Fruit fly (Drosophila melanogaster) S2 (cell line): Measurements from ENCODE around the gene CG13659.

Experiments used
- CG8478 ChIP-seq: fragments of >200 bp; optimal IDR thresholded peaks from 2 replicates; lab custom pipeline; 2018
- CTCF ChIP-seq, 2 experiments: fragments of >200 bp; optimal IDR thresholded peaks; 2 replicates each; lab custom pipeline; 2018

CG13659 gene

DNA sequence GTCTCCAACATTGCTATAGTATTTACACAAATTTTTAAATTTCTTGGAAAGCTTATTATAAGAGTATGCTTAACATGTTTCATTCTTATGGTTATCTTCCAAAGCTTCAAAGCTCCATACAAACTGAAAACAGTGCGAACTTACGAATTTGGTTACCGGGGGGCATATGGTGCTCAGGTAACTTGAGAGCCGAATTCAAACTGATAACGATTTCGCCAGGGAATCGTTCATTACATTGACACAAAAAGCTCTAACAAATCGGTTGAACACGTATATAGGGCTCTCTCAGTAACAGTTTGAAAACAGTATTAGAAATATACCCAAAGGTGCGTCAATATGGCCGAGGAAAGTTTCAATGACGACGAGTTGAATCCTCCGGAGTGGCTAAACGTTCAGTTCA, at the start of gene CG13659:
CG13659 (plus strand) TSS at position 317 of the 400 bp plus-strand sequence.
- TF ChIP-seq CTCF (optimal IDR thresholded peaks at IDR 0.05; lab: Kevin White, UChicago), result no peak
- TF ChIP-seq CG8478 (lab: Kevin White, UChicago), result no peak

DNA sequence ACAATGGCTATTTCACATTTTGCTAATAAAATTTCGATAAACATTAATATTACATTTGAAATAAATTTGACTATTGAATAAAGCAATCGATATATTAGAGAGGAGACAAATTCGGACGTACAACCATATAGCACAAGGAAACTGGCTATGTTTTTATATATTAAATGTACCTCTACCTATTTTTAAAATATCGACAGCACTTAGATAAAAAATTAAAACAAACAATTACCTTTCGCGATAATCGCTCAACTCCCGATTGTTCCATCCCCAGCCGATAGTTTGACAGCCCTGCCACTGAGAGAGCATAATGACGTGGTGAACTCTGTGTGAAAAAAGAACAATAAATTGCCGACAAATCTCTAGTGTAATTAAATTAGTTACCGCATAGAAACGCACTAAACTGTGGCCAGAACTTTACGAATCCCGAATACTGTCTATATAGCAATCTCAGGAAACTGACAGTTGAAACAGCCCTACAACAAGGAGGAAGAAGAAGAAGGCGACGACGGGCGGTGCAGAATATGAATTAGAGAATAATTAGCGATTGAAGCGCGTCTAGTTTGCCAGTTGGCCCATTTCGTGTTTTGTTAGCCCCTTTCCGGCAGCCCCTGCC, 42.0 kb upstream of the CG13659 start, which contains the start of gene CG11857:
CG11857 (plus strand) TSS at position 271 of the 613 bp plus-strand sequence.
- peak; percentile 7 to 17 for TF ChIP-seq CTCF (optimal IDR thresholded peaks at IDR 0.05; lab: Kevin White, UChicago)
- TF ChIP-seq CG8478 (lab: Kevin White, UChicago), result no peak

DNA sequence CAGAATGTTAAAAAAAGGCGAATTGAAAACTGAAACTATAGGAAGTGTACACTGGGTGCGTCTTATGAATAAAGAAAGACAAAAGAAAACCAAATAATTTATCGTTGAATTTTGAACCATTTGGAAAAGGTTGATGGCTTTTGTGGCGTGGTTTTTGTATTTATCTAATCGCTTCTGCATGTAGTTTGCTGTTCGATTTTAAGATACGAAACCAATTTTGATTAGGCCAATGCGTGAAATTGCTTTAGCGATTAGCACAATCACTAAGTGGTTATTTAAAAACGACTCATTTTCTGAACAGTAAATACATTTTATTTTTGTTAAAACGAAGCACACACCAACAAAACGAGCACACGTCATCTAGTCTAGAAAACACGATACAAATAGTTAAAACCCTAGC, 40.0 kb upstream of the CG13659 start:
- TF ChIP-seq CTCF (optimal IDR thresholded peaks at IDR 0.05; lab: Kevin White, UChicago) (no peak), CG8478 (lab: Kevin White, UChicago) (no peak)

DNA sequence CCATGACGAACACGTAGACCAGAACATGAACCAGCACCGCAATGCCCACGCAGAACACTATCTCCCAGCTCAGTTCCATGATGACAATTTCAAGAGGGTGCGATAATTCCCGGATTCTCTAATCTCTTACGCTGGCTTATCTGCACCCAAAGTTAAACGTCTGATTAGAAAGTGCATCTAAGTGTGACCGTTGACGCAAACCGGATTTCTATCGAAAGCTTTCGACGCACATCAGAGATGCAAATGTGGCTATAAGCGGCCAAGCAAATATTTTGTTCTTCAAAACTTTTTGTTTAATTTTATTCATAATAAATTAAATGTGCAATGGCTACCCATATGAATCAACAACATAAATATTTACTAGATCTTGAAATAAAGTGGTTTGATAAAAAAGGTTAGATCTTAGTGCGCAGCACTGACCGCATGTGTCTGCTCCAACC, 38.3 kb upstream of the CG13659 start, which contains the start of the genes Kdsr and CG11858:
Kdsr (minus strand) TSS at position 177 of the 440 bp plus-strand sequence.
CG11858 (plus strand) TSS at position 420 of the 440 bp plus-strand sequence.
- TF ChIP-seq CTCF (optimal IDR thresholded peaks at IDR 0.05; lab: Kevin White, UChicago), result no peak
- no peak for TF ChIP-seq CG8478 (lab: Kevin White, UChicago)

DNA sequence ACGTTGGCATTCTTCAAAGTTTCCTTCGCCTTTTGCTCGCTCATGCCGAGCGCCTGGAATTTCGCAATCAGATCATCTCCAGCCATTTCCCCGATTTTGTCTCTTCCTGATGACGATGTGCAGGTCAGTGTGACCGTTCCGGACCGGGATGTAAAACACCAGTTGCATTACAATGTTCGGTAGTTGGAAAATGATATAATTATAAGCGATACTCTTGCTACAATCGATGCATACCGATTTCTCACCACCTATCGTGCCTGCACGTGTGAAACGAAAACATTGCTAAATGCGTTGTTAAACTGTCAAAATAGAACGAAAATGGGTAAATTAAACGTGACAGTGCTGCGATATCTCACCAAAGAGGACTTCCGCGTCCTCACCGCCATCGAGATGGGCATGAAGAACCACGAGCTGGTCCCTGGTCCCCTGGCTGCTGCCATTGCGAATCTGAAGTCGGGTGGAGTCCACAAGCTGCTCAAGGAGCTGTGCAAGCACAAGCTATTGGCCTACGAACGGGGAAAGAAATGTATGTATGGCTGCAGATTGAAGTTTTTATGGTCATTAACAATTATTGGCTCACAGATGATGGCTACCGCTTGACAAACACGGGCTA, 35.0 kb upstream of the CG13659 start, which contains the start of the genes GlnRS and RIOK2:
GlnRS (minus strand) TSS at position 133 of the 613 bp plus-strand sequence.
RIOK2 (plus strand) TSS at position 256 of the 613 bp plus-strand sequence.
- no peak for TF ChIP-seq CG8478 (lab: Kevin White, UChicago)
- peak; percentile 0 to 51 for TF ChIP-seq CTCF (optimal IDR thresholded peaks at IDR 0.05; lab: Kevin White, UChicago)

DNA sequence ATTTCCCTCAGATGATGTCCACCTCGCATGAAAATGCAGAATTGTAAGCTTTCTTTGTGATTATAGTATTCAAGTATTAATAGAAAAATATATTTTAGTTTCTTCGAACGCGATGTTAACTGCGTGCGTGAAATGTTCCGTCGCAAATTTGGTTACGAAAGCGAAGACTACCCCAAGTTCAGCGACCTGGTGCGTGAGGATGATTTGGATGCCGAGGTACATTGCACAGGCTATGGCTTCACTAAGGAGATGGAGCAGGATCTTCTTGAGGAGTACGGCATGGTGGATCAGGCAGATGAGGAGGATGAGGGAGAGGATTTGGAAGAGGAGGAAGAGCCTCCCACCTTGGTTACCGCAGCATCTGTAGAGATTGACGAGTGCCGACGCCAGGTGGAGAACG, 33.9 kb upstream of the CG13659 start:
- no peak for TF ChIP-seq CG8478 (lab: Kevin White, UChicago)
- no peak for TF ChIP-seq CTCF (optimal IDR thresholded peaks at IDR 0.05; lab: Kevin White, UChicago)

DNA sequence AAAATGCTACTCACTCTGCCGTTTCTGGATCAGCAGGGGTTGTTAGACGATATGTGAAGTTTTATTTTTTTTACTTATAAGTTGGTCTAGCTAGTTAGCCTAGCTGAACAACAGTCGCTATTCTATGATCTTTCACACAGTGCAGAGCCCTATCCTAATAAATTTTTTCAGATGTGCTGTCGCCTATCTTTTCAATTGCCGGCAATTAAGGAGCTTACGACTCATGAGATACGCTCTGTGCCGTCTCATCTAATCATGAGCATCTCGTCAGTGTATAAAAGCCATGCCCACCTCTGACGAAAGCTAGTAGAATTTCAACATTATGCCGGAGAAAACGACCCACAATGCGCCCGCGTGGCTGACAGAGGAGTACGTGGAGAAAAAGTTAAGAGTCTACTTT, 30.8 kb upstream of the CG13659 start, which contains the start of the genes CG11889 and CG11891:
CG11889 (plus strand) TSS at position 301 of the 400 bp plus-strand sequence.
CG11891 (plus strand) TSS at position 301 of the 400 bp plus-strand sequence.
- no peak for TF ChIP-seq CTCF (optimal IDR thresholded peaks at IDR 0.05; lab: Kevin White, UChicago)
- no peak for TF ChIP-seq CG8478 (lab: Kevin White, UChicago)

DNA sequence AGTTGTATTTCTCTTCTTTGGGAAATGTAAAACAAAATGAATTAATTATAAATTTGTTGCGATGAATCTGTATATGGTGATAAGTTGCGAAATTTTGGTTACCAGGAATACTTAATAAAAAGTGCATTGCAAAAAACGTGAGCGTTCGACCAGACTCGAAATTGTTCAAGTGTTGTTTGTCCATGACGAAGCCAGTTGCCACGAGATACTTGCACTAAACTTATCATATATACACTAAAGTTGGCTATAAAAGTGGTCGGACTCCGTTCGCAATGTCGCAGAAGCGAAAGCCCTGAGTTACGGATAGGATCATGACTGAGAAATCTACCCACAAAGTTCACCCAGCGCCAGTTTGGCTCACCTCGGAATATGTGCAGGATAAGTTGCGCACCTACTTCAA, 27.2 kb upstream of the CG13659 start, which contains the start of gene CG11878:
CG11878 (plus strand) TSS at position 301 of the 400 bp plus-strand sequence.
- no peak for TF ChIP-seq CTCF (optimal IDR thresholded peaks at IDR 0.05; lab: Kevin White, UChicago)
- TF ChIP-seq CG8478 (lab: Kevin White, UChicago), result no peak

DNA sequence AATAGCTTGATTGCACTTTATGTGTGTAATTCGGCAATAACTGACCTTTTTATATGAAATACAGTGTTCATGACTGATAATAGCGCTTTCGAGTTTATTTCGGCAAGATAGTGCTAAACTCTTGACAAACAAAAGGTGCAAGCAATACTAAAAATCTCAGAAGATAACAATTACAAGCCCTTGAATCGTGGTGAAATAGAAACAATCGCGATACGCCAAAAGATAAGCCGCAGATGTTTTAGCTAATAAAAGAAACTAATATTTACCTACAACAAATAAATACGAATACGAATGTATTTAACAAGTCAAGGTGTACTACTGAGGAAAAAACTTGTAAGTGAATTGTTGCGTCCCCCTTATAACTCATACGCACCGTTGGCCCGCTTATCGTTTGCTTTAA, 25.4 kb upstream of the CG13659 start:
- no peak for TF ChIP-seq CG8478 (lab: Kevin White, UChicago)

DNA sequence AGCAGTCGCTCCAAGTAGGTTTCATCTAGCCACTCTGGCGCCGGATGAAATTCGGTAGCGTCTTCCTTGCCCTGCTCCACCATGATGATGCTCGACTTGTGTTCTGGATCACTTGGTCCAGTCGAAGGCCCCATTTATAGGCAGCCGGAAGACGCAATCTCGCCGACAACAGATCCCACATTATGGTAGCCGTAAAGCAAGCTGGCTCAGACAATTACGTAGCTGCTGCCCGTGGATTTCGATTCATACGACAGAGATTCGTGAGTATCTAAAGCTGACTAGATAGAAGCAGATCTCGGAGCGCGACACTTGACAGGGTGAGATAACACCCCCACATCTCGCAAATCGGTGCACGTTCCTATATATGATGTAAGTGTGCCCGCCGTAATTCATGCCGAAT, 23.6 kb upstream of the CG13659 start, which contains the start of gene CG10513:
CG10513 (minus strand) TSS at position 101 of the 400 bp plus-strand sequence.
- TF ChIP-seq CG8478 (lab: Kevin White, UChicago), result no peak
- TF ChIP-seq CTCF (optimal IDR thresholded peaks at IDR 0.05; lab: Kevin White, UChicago), result no peak

DNA sequence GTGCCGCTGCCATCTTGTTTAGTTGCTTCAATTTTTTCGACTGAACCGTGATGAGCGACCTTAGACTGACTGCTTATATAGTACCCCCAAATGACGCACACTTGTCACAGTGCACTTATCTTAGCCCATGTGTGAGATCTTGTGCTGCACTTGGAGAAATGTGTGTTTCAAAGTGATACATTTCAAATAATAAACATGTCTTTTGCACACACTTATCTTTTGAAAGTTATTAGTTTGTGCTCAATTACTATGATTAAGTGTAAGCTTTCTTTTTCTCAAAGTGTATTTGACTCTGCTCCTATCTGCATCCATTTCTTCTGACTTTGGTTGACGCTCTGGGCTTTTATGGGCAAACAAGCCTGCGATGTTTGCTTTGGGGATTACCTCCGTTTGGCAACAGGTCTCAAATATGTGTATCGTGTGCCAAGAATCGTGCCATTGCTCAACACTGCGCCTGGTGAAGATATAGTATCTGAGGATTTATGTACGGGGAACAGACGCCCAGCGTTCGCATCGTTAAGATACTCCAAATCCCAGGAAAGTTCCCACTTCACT, 20.8 kb upstream of the CG13659 start, which contains the start of gene CG10514:
CG10514 (minus strand) TSS at position 51 of the 555 bp plus-strand sequence.
- no peak for TF ChIP-seq CG8478 (lab: Kevin White, UChicago)
- TF ChIP-seq CTCF (optimal IDR thresholded peaks at IDR 0.05; lab: Kevin White, UChicago), result no peak

DNA sequence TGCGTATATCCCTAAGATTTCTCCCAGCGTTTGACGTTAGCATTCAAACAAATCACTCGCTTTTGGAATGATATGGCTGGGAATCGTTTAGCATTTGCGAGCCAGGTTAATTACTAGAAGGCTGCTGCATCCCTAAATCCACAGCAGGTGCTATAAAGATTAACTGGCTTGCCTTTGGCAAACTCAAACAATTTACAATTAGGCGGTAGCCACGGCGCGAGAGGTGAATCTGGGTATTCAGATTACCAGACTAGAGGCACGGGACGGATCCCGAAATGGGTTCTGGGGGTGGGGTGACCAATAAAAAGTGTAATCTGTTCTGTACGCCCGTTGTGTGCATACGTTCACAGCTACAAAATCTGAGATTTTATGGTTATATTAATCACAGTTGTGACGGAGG, 19.5 kb upstream of the CG13659 start, which contains the start of gene CG11892:
CG11892 (plus strand) TSS at position 384 of the 400 bp plus-strand sequence.
- TF ChIP-seq CG8478 (lab: Kevin White, UChicago) (no peak), CTCF (optimal IDR thresholded peaks at IDR 0.05; lab: Kevin White, UChicago) (no peak)

DNA sequence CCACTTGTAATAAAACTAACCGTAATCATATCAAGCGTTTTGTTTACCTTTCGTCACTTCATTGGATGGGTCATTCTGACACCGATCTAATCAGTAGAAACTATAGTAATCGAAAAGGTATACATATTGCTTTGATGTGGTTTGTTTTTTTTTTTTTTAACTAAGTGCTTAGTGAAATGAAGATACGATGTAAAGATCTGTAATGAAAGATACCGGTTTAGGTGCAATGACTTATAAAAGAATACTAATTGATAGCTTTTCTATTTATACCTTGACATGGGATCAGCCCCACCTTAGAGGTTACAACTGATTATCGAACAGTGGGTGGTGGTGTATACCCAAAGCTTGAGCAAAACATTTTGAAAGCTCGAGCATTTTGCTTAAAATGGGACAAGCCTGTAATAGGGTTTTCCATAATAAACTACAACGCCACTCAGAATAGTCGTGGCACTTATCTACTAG, 17.5 kb upstream of the CG13659 start, which contains the start of gene CG31300:
CG31300 (plus strand) TSS at position 412 of the 462 bp plus-strand sequence.
- TF ChIP-seq CTCF (optimal IDR thresholded peaks at IDR 0.05; lab: Kevin White, UChicago) (no peak), CG8478 (lab: Kevin White, UChicago) (no peak)

DNA sequence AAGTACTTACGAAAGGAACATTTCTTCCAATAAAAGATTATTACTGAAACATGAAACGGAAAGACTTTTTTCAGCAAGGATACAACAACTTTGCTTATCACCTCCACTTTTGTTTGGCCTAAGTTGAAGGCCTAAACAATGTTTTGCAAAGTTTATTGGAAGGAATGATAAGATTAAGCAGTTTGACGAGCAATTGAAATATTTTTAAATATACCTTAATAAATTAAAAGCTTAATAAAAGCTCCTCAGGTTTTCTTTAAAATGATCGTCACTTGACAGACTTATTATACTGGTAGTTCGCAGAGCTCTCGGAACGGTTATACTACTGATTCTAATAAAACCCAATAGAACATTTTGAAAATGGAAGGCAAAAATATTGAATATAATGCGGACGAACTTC, 15.5 kb upstream of the CG13659 start, which contains the start of gene CG31104:
CG31104 (plus strand) TSS at position 301 of the 400 bp plus-strand sequence.
- TF ChIP-seq CTCF (optimal IDR thresholded peaks at IDR 0.05; lab: Kevin White, UChicago) (no peak), CG8478 (lab: Kevin White, UChicago) (no peak)
